Worm (Caenorhabditis elegans) whole organism, L4 larva: ENCODE measurements around the gene M106.8.

Experiments
- F10B5.3 ChIP-seq: sonication (generic microtip); optimal IDR thresholded peaks from 2 replicates; lab custom pipeline; 2016; ENCODE audit warnings: mild to moderate bottlenecking, missing genetic modification characterization, missing compliant biosample characterization
- F26F4.8 ChIP-seq: fragments of 200-800 bp; sonication (Bioruptor generic); conservative IDR thresholded peaks from 2 replicates; pipeline ENCODE4 v1.3.6; 2022; ENCODE audit warnings: missing genetic modification characterization, missing compliant biosample characterization
- R02D3.7 ChIP-seq: fragments of 150-350 bp; sonication (generic microtip); optimal IDR thresholded peaks from 3 replicates; lab custom pipeline; 2014; ENCODE audit warnings: missing biosample characterization, missing genetic modification characterization
- T26A8.4 ChIP-seq: fragments of 200-800 bp; sonication (Bioruptor generic); IDR thresholded peaks from 2 replicates; pipeline ENCODE4 v1.3.6; 2022; ENCODE audit warnings: missing genetic modification characterization, missing compliant biosample characterization
- Y5F2A.4 ChIP-seq: fragments of 200-800 bp; sonication (Bioruptor generic); optimal IDR thresholded peaks from 2 replicates; lab custom pipeline; 2018; ENCODE audit warnings: mild to moderate bottlenecking, missing genetic modification characterization, missing compliant biosample characterization
- Y75B8A.6 ChIP-seq: fragments of 200-800 bp; sonication (Bioruptor generic); IDR thresholded peaks from 2 replicates; pipeline ENCODE4 v1.3.6; 2022; ENCODE audit warnings: missing genetic modification reagents, missing genetic modification characterization, missing compliant biosample characterization
- ZK546.5 ChIP-seq, 2 experiments: sonication (generic microtip); optimal IDR thresholded peaks; 2 replicates each; lab custom pipeline; 2017; ENCODE audit warnings: missing biosample characterization in 2 of 2, missing genetic modification characterization in 2 of 2
- aly-2 ChIP-seq: sonication (generic microtip); optimal IDR thresholded peaks from 2 replicates; lab custom pipeline; 2018; ENCODE audit warnings: missing biosample characterization, missing genetic modification characterization
- attf-4 ChIP-seq: sonication (generic microtip); optimal IDR thresholded peaks from 3 replicates; lab custom pipeline; 2017; ENCODE audit warnings: missing biosample characterization, missing genetic modification characterization
- ceh-20 ChIP-seq: fragments of 200-800 bp; sonication (Bioruptor generic); IDR thresholded peaks from 2 replicates; pipeline ENCODE4 v1.3.6; 2022; ENCODE audit warnings: missing genetic modification reagents, missing genetic modification characterization, missing compliant biosample characterization
- ceh-62 ChIP-seq: sonication (generic microtip); optimal IDR thresholded peaks from 2 replicates; lab custom pipeline; 2017; ENCODE audit warnings: missing biosample characterization, missing genetic modification characterization
- ces-1 ChIP-seq: fragments of 150-350 bp; sonication (generic microtip); optimal IDR thresholded peaks from 4 replicates; lab custom pipeline; 2014; ENCODE audit warnings: missing biosample characterization, missing genetic modification reagents, missing genetic modification characterization
- cey-2 ChIP-seq: sonication (generic microtip); optimal IDR thresholded peaks from 3 replicates; lab custom pipeline; 2017; ENCODE audit warnings: missing genetic modification characterization, mild to moderate bottlenecking, missing compliant biosample characterization, antibody characterized with exemption, borderline replicate concordance; ENCODE audit not compliant: insufficient read depth
- daf-12 ChIP-seq: fragments of 150-350 bp; optimal IDR thresholded peaks from 2 replicates; lab custom pipeline; 2014; ENCODE audit warnings: missing biosample characterization, missing genetic modification reagents, missing genetic modification characterization
- daf-19 ChIP-seq: fragments of 200-800 bp; sonication (Bioruptor generic); conservative IDR thresholded peaks from 2 replicates; pipeline ENCODE4 v1.3.6; 2022; ENCODE audit warnings: missing genetic modification characterization, missing compliant biosample characterization
- dmd-9 ChIP-seq: fragments of 200-800 bp; sonication (Bioruptor generic); IDR thresholded peaks from 2 replicates; pipeline ENCODE4 v1.3.6; 2022; ENCODE audit warnings: missing genetic modification reagents, missing genetic modification characterization, missing compliant biosample characterization
- dpl-1 ChIP-seq: fragments of 150-350 bp; optimal IDR thresholded peaks from 2 replicates; lab custom pipeline; 2014; ENCODE audit warnings: missing biosample characterization, missing genetic modification reagents, missing genetic modification characterization
- fkh-10 ChIP-seq: fragments of 150-350 bp; optimal IDR thresholded peaks from 2 replicates; lab custom pipeline; 2014; ENCODE audit warnings: missing biosample characterization, missing genetic modification reagents, missing genetic modification characterization
- fos-1 ChIP-seq: fragments of 150-350 bp; optimal IDR thresholded peaks from 2 replicates; lab custom pipeline; 2014; ENCODE audit warnings: missing biosample characterization, missing genetic modification characterization
- gei-8 ChIP-seq: fragments of 200-800 bp; sonication (Bioruptor generic); optimal IDR thresholded peaks from 2 replicates; lab custom pipeline; 2018; ENCODE audit warnings: mild to moderate bottlenecking, missing genetic modification characterization, missing compliant biosample characterization
- hlh-30 ChIP-seq: sonication (generic microtip); optimal IDR thresholded peaks from 2 replicates; lab custom pipeline; 2017; ENCODE audit warnings: antibody characterized with exemption, mild to moderate bottlenecking, missing genetic modification characterization, missing compliant biosample characterization; ENCODE audit not compliant: insufficient read depth
- hmg-1.1 ChIP-seq: fragments of 200-800 bp; sonication (Bioruptor generic); IDR thresholded peaks from 2 replicates; pipeline ENCODE4 v1.3.6; 2022; ENCODE audit warnings: missing genetic modification reagents, missing genetic modification characterization, missing compliant biosample characterization
- jun-1 ChIP-seq: fragments of 150-350 bp; optimal IDR thresholded peaks from 2 replicates; lab custom pipeline; 2014; ENCODE audit warnings: missing biosample characterization, missing genetic modification reagents, missing genetic modification characterization
- lin-39 ChIP-seq: fragments of 150-350 bp; optimal IDR thresholded peaks from 2 replicates; lab custom pipeline; 2014; ENCODE audit warnings: missing biosample characterization, missing genetic modification reagents, missing genetic modification characterization
- lsy-2 ChIP-seq, 2 experiments: fragments of 150-350 bp in 1 of 2; sonication (generic microtip) in 1 of 2; optimal IDR thresholded peaks; 2 replicates each; lab custom pipeline; 2014 to 2017; ENCODE audit warnings: missing biosample characterization in 2 of 2, missing genetic modification characterization in 2 of 2
- madf-5 ChIP-seq, 2 experiments: fragments of 200-800 bp; sonication (Bioruptor generic); IDR thresholded peaks; 2 replicates each; pipeline ENCODE4 v1.3.6; 2022; ENCODE audit warnings: missing compliant biosample characterization in 2 of 2, missing genetic modification characterization in 2 of 2
- madf-9 ChIP-seq: fragments of 200-800 bp; sonication (Bioruptor generic); conservative IDR thresholded peaks from 2 replicates; pipeline ENCODE4 v1.3.6; 2022; ENCODE audit warnings: missing genetic modification reagents, missing genetic modification characterization, missing compliant biosample characterization
- mep-1 ChIP-seq: fragments of 150-350 bp; sonication (generic microtip); optimal IDR thresholded peaks from 3 replicates; lab custom pipeline; 2014; ENCODE audit warnings: missing biosample characterization, missing genetic modification characterization
- mxl-2 ChIP-seq: fragments of 200-800 bp; sonication (Bioruptor generic); conservative IDR thresholded peaks from 2 replicates; pipeline ENCODE4 v1.3.6; 2022; ENCODE audit warnings: missing genetic modification reagents, missing genetic modification characterization, missing compliant biosample characterization
- nhr-111 ChIP-seq: fragments of 200-800 bp; sonication (Bioruptor generic); optimal IDR thresholded peaks from 2 replicates; lab custom pipeline; 2018; ENCODE audit warnings: mild to moderate bottlenecking, missing genetic modification characterization, missing compliant biosample characterization
- nhr-25 ChIP-seq: sonication (generic microtip); optimal IDR thresholded peaks from 2 replicates; lab custom pipeline; 2017; ENCODE audit warnings: missing genetic modification characterization, mild to moderate bottlenecking, missing compliant biosample characterization, antibody characterized with exemption, moderate library complexity, borderline replicate concordance; ENCODE audit not compliant: insufficient read depth
- nhr-28 ChIP-seq: fragments of 150-350 bp; optimal IDR thresholded peaks from 2 replicates; lab custom pipeline; 2014; ENCODE audit warnings: missing biosample characterization, missing genetic modification characterization
- nhr-48 ChIP-seq: sonication (generic microtip); optimal IDR thresholded peaks from 2 replicates; lab custom pipeline; 2016; ENCODE audit warnings: mild to moderate bottlenecking, missing genetic modification characterization, missing compliant biosample characterization
- nhr-76 ChIP-seq: fragments of 150-350 bp; optimal IDR thresholded peaks from 2 replicates; lab custom pipeline; 2014; ENCODE audit warnings: missing biosample characterization, missing genetic modification characterization
- pha-4 ChIP-seq, 2 experiments: fragments of 150-350 bp in 1 of 2; fragments of 200-800 bp in 1 of 2; sonication (Bioruptor generic) in 1 of 2; IDR thresholded peaks in 1 of 2; optimal IDR thresholded peaks in 1 of 2; 2 replicates each; pipeline versions ENCODE4 v1.3.6 to Lab custom; 2014 to 2022; ENCODE audit warnings: missing genetic modification characterization in 2 of 2, missing genetic modification reagents in 2 of 2, missing biosample characterization in 1 of 2, missing compliant biosample characterization in 1 of 2
- pqm-1 ChIP-seq: sonication (generic microtip); optimal IDR thresholded peaks from 2 replicates; lab custom pipeline; 2017; ENCODE audit warnings: missing biosample characterization, missing genetic modification characterization
- rbr-2 ChIP-seq: sonication (generic microtip); optimal IDR thresholded peaks from 2 replicates; lab custom pipeline; 2016; ENCODE audit warnings: missing genotype, missing genetic modification characterization, missing compliant biosample characterization
- saeg-2 ChIP-seq: fragments of 200-800 bp; sonication (Bioruptor generic); IDR thresholded peaks from 2 replicates; pipeline ENCODE4 v1.3.6; 2022; ENCODE audit warnings: missing genetic modification reagents, missing genetic modification characterization, missing compliant biosample characterization
- sdz-12 ChIP-seq: fragments of 200-800 bp; sonication (Bioruptor generic); optimal IDR thresholded peaks from 2 replicates; lab custom pipeline; 2018; ENCODE audit warnings: mild to moderate bottlenecking, missing genetic modification characterization, missing compliant biosample characterization
- snpc-1.2 ChIP-seq: fragments of 200-800 bp; sonication (Bioruptor generic); IDR thresholded peaks from 2 replicates; pipeline ENCODE4 v1.3.6; 2022; ENCODE audit warnings: missing genetic modification reagents, missing genetic modification characterization, missing compliant biosample characterization
- spr-3 ChIP-seq: fragments of 200-800 bp; sonication (Bioruptor generic); optimal IDR thresholded peaks from 2 replicates; lab custom pipeline; 2018; ENCODE audit warnings: mild to moderate bottlenecking, missing genetic modification characterization, missing compliant biosample characterization
- tra-1 ChIP-seq: fragments of 200-800 bp; sonication (Bioruptor generic); IDR thresholded peaks from 2 replicates; pipeline ENCODE4 v1.3.6; 2022; ENCODE audit warnings: missing genetic modification reagents, missing genetic modification characterization, missing compliant biosample characterization
- unc-130 ChIP-seq: sonication (generic microtip); optimal IDR thresholded peaks from 2 replicates; lab custom pipeline; 2016; ENCODE audit warnings: missing genetic modification reagents, missing genetic modification characterization, missing compliant biosample characterization
- unc-62 ChIP-seq, 3 experiments: fragments of 150-350 bp in 1 of 3; sonication (generic microtip); optimal IDR thresholded peaks in 2 of 3; peaks in 1 of 3; 1 replicate in 1 of 3; 2 replicates in 2 of 3; lab custom pipeline; 2014 to 2017; ENCODE audit warnings: missing biosample characterization in 3 of 3, missing genetic modification characterization in 3 of 3, missing genetic modification reagents in 3 of 3, missing genotype in 1 of 3
- zag-1 ChIP-seq: fragments of 150-350 bp; optimal IDR thresholded peaks from 2 replicates; lab custom pipeline; 2014; ENCODE audit warnings: missing biosample characterization, missing genetic modification characterization
- zfp-2 ChIP-seq: sonication (generic microtip); optimal IDR thresholded peaks from 2 replicates; lab custom pipeline; 2016; ENCODE audit warnings: mild to moderate bottlenecking, missing genetic modification characterization, missing compliant biosample characterization
- zfp-3 ChIP-seq: fragments of 200-800 bp; sonication (Bioruptor generic); conservative IDR thresholded peaks from 2 replicates; pipeline ENCODE4 v1.3.6; 2022; ENCODE audit warnings: missing genetic modification reagents, missing genetic modification characterization, missing compliant biosample characterization
- zip-11 ChIP-seq: fragments of 200-800 bp; sonication (Bioruptor generic); IDR thresholded peaks from 2 replicates; pipeline ENCODE4 v1.3.6; 2022; ENCODE audit warnings: missing genetic modification characterization, missing compliant biosample characterization
- zip-2 ChIP-seq: fragments of 150-350 bp; optimal IDR thresholded peaks from 2 replicates; lab custom pipeline; 2014; ENCODE audit warnings: missing biosample characterization, missing genetic modification characterization

The M106.8 gene

DNA sequence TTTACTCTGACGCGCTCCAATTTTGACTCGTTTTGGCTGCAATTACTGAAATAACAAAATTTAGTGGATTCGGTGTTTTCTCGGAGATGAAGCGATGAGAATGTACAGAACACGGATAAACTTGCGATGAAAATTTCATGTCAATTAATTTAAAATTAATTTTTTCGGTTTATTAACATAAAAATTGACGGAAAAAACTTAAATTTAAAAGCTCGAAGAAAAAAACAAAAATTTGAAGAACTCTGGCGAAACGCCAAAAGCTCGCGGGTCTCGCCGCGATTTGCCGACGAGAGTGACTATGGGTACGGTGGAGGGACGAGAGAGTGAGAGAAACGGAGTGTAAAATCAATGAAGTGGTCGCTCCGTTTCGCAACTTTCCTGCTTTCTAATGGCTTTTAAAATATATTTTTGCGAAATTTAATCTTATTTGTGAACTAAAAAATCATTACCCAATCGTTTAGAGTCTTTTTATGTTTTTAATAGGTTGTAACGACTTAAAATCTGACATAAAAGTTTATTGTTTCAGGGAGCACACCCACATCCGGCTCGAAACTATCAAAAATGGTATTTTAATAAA, 25.3 kb upstream of the M106.8 start, which contains the start of the genes gmps-1 and cap-2 (continued):
- TF ChIP-seq nhr-25 (tag; lab: Kevin White, UChicago) (peak; percentile 49), fkh-10 (GFP tag; lab: Kevin White, UChicago) (peak; percentile 95), hlh-30 (peak; percentile 92), nhr-76 (peak; percentile 35), ceh-20 (GFP tag; lab: Robert Waterston, UW) (peak; percentile 95), mep-1 (peak; percentile 99), cey-2 (no peak), Y75B8A.6 (no peak), zfp-3 (GFP tag; lab: Robert Waterston, UW) (peak; percentile 86), spr-3 (GFP tag; lab: Kevin White, UChicago) (peak; percentile 92), attf-4 (no peak), Y5F2A.4 (GFP tag; lab: Kevin White, UChicago) (peak; percentile 60), zag-1 (tag; lab: Kevin White, UChicago) (peak; percentile 34), snpc-1.2 (GFP tag; lab: Robert Waterston, UW) (peak; percentile 75), saeg-2 (GFP tag; lab: Robert Waterston, UW) (peak; percentile 91), R02D3.7 (tag; lab: Kevin White, UChicago) (peak; percentile 48), dpl-1 (peak; percentile 91), ZK546.5 (tag; optimal IDR thresholded peaks at IDR 0.05; lab: Kevin White, UChicago) (peak in 1 of 2 experiments; percentile 20), daf-12 (tag; lab: Kevin White, UChicago) (no peak), ces-1 (GFP tag; lab: Kevin White, UChicago) (peak; percentile 75), F10B5.3 (tag; lab: Kevin White, UChicago) (peak; percentile 90), zip-11 (GFP tag; lab: Robert Waterston, UW) (no peak), zfp-2 (peak; percentile 74), T26A8.4 (GFP tag; lab: Robert Waterston, UW) (peak; percentile 98), rbr-2 (tag; lab: Kevin White, UChicago) (peak; percentile 95), jun-1 (peak; percentile 79), madf-5 (GFP tag; IDR thresholded peaks at IDR 0.05; lab: Robert Waterston, UW) (no peak), tra-1 (GFP tag; lab: Robert Waterston, UW) (peak; percentile 84), nhr-48 (peak; percentile 90), mxl-2 (GFP tag; lab: Robert Waterston, UW) (peak; percentile 76; the same call in 1 of the 2 replicates), nhr-111 (GFP tag; lab: Kevin White, UChicago) (no peak), fos-1 (tag; lab: Kevin White, UChicago) (peak; percentile 58), F26F4.8 (no peak), dmd-9 (GFP tag; lab: Robert Waterston, UW) (peak; percentile 93), zip-2 (tag; lab: Kevin White, UChicago) (peak; percentile 72), unc-130 (GFP tag; lab: Kevin White, UChicago) (peak; percentile 70), aly-2 (tag; lab: Kevin White, UChicago) (no peak)

DNA sequence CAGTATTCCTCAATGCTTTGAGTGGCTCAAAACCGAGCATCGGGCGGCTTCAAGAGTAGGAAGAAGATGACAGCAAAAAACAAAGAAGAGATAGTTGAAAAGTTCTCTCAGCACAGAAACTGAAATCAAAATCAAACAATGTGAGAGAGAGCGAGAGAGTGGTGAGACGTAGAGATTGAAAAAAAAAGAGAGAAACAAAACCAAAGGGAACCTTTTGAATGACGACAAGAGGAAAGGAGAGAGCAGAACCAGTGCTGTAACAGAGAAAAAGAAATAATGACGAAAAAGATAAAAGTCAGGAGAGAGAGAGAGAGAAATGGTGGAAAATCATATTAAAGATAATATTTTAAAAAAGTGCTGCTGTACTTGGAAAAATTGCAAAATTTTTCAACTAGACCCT, 23.8 kb upstream of the M106.8 start:
- TF ChIP-seq spr-3 (GFP tag; lab: Kevin White, UChicago) (no peak), pqm-1 (peak; percentile 31), daf-19 (no peak), jun-1 (no peak), gei-8 (GFP tag; lab: Kevin White, UChicago) (no peak), Y75B8A.6 (no peak), lin-39 (tag; lab: Kevin White, UChicago) (no peak), ceh-62 (tag; lab: Kevin White, UChicago) (no peak), ces-1 (GFP tag; lab: Kevin White, UChicago) (no peak), madf-9 (GFP tag; lab: Robert Waterston, UW) (no peak), hlh-30 (peak; percentile 6), R02D3.7 (tag; lab: Kevin White, UChicago) (no peak), nhr-28 (peak; percentile 43), pha-4 (GFP tag; IDR thresholded peaks at IDR 0.05; lab: Robert Waterston, UW) (no peak), pha-4 (tag; optimal IDR thresholded peaks at IDR 0.05; lab: Kevin White, UChicago) (no peak), sdz-12 (GFP tag; lab: Kevin White, UChicago) (no peak), hmg-1.1 (GFP tag; lab: Robert Waterston, UW) (peak; percentile 65), unc-62 (GFP tag; optimal IDR thresholded peaks at IDR 0.05 in 1 of 2; lab: Kevin White, UChicago) (no peak), unc-62 (tag; optimal IDR thresholded peaks at IDR 0.05; lab: Kevin White, UChicago) (no peak), cey-2 (no peak), tra-1 (GFP tag; lab: Robert Waterston, UW) (no peak), lsy-2 (tag; optimal IDR thresholded peaks at IDR 0.05; lab: Kevin White, UChicago) (peak; percentile 4 to 76)
